Fruit fly (Drosophila melanogaster): ENCODE results near the gene ApepP.
A peak's percentile ranks its signal among the peaks of the same experiment; 100 is the strongest.

Gene ApepP

DNA sequence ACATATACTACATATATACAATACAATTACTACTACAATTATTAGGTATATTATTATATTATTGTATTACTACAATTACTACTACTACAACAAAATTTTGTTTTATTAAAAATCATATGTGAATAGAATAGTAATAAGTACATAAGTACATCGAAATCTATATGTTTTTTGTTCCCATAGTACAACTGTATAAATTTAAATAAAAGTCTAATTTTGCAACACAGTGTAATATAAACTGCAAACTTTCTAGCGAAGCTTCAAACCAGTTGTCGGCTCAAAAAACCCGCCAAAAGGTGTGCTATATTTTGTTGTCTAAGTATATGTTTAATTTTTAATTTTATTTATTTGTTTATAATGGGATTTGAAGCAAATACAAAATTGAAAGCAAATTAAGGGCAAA lies 50.7 kb downstream of the ApepP start (continued):
- TF ChIP-seq HmgD (GFP tag; optimal IDR thresholded peaks at IDR 0.05) (no peak), disco-r (GFP tag; optimal IDR thresholded peaks at IDR 0.05) (no peak), cato (GFP tag; optimal IDR thresholded peaks at IDR 0.05; ENCODE audit: borderline replicate concordance) (no peak), CG12391 (tag; optimal IDR thresholded peaks at IDR 0.05) (peak; percentile 37), CG17359 (tag; optimal IDR thresholded peaks at IDR 0.05) (no peak), phol (tag; optimal IDR thresholded peaks at IDR 0.05) (peak; percentile 29), Camta (GFP tag; optimal IDR thresholded peaks at IDR 0.05) (no peak), sr (GFP tag; IDR thresholded peaks at IDR 0.05) (no peak), Hmx (GFP tag; optimal IDR thresholded peaks at IDR 0.05) (no peak), hkb (optimal IDR thresholded peaks at IDR 0.05) (no peak), hkb (GFP tag; IDR thresholded peaks at IDR 0.05) (no peak), bbx (GFP tag; IDR thresholded peaks at IDR 0.05; ENCODE audit: partially characterized antibody) (no peak), ase (GFP tag; IDR thresholded peaks at IDR 0.05) (no peak), CG2712 (tag; optimal IDR thresholded peaks at IDR 0.05) (peak; percentile 50), CG18764 (GFP tag; optimal IDR thresholded peaks at IDR 0.05) (no peak), sima (GFP tag; optimal IDR thresholded peaks at IDR 0.05) (no peak), Lpt (GFP tag; optimal IDR thresholded peaks at IDR 0.05) (no peak), CG7839 (tag; optimal IDR thresholded peaks at IDR 0.05) (peak; percentile 29), sens-2 (GFP tag; IDR thresholded peaks at IDR 0.05) (no peak), slp2 (GFP tag; optimal IDR thresholded peaks at IDR 0.05) (no peak), seq (GFP tag; IDR thresholded peaks at IDR 0.05) (no peak), CG4730 (GFP tag; IDR thresholded peaks at IDR 0.05) (no peak), row (GFP tag; IDR thresholded peaks at IDR 0.05) (peak; percentile 51; the same call in 2 of the 3 replicates), odd (GFP tag; optimal IDR thresholded peaks at IDR 0.05) (no peak), E2f1 (GFP tag; IDR thresholded peaks at IDR 0.05) (no peak), CG10274 (GFP tag; optimal IDR thresholded peaks at IDR 0.05) (no peak), repo (GFP tag; optimal IDR thresholded peaks at IDR 0.05) (no peak), E2f2 (GFP tag; IDR thresholded peaks at IDR 0.05) (no peak), exex (tag; optimal IDR thresholded peaks at IDR 0.05) (no peak), CG11247 (GFP tag; IDR thresholded peaks at IDR 0.05) (no peak), Sox102F (GFP tag; optimal IDR thresholded peaks at IDR 0.05) (peak; percentile 4), lola (GFP tag; optimal IDR thresholded peaks at IDR 0.05) (peak in 1 of 3 experiments; percentile 37), stc (GFP tag; IDR thresholded peaks at IDR 0.05) (no peak), CG15011 (GFP tag; optimal IDR thresholded peaks at IDR 0.05) (no peak), ken (GFP tag; IDR thresholded peaks at IDR 0.05) (no peak), ap (GFP tag; IDR thresholded peaks at IDR 0.05) (no peak), ERR (GFP tag; optimal IDR thresholded peaks at IDR 0.05) (no peak), BEAF-32 (GFP tag; optimal IDR thresholded peaks at IDR 0.05) (no peak), amos (GFP tag; IDR thresholded peaks at IDR 0.05; ENCODE audit: partially characterized antibody) (no peak), CG14667 (GFP tag; IDR thresholded peaks at IDR 0.05) (no peak), CG2875 (GFP tag; optimal IDR thresholded peaks at IDR 0.05) (no peak), rib (GFP tag; IDR thresholded peaks at IDR 0.05) (no peak), CG7987 (GFP tag; optimal IDR thresholded peaks at IDR 0.05) (no peak), Dad (GFP tag; optimal IDR thresholded peaks at IDR 0.05) (no peak), Atf6 (GFP tag; IDR thresholded peaks at IDR 0.05) (no peak), nom (GFP tag; optimal IDR thresholded peaks at IDR 0.05) (no peak), CG4854 (GFP tag; optimal IDR thresholded peaks at IDR 0.05) (no peak), cad (GFP tag; optimal IDR thresholded peaks at IDR 0.05) (no peak), chif (GFP tag; optimal IDR thresholded peaks at IDR 0.05) (no peak), Ets65A (GFP tag) (peak; percentile 38), h (optimal IDR thresholded peaks at IDR 0.05) (no peak), CG17328 (GFP tag; IDR thresholded peaks at IDR 0.05) (no peak), Bdp1 (GFP tag; optimal IDR thresholded peaks at IDR 0.05) (no peak), CG3065 (GFP tag; optimal IDR thresholded peaks at IDR 0.05) (no peak)
